Worm (Caenorhabditis elegans): ENCODE data around the gene C15H7.4.

ce11 chrIII:9619079-9619761 lies 36.5 kb downstream of the C15H7.4 start, which contains the start of gene hlh-11:
- TF ChIP-seq klf-2 (GFP tag; conservative IDR thresholded peaks at IDR 0.05) (0 out of 2 replicates have a peak, but pooled peaks have one; percentile 47), ztf-23 (GFP tag; IDR thresholded peaks at IDR 0.05) (no peak; the same call in 1 of the 2 replicates), cog-1 (tag; optimal IDR thresholded peaks at IDR 0.05) (no peak)

Data from whole organism, midembryonic.